Worm (Caenorhabditis elegans): ENCODE measurements around the gene mec-7.

The mec-7 gene

DNA sequence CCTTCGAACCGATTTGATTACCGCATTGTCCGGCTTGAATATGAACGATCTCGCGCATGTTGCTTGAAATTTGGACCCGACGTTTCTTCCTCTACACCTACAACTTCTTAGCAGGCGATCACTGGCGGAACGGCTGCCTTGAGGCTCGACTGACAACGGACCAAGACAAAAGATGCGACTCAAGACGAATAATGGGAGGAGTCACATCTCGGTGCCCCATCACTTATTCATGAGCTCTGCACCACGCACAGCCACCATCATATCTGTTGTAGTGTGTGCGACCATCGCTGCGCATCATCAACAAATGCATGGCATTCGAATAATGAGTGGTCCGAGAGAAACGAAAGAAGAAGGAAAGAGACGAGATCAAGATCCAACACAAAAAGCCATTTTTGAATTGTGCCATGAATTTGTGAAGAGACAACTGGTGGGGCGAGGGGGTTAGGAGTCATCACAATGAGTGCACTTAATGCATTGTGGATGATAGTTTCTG, at the start of gene mec-7:
mec-7 (minus strand) TSS at position 181 of the 493 bp plus-strand sequence.
- no peak for TF ChIP-seq unc-62 (GFP tag; optimal IDR thresholded peaks at IDR 0.05)

DNA sequence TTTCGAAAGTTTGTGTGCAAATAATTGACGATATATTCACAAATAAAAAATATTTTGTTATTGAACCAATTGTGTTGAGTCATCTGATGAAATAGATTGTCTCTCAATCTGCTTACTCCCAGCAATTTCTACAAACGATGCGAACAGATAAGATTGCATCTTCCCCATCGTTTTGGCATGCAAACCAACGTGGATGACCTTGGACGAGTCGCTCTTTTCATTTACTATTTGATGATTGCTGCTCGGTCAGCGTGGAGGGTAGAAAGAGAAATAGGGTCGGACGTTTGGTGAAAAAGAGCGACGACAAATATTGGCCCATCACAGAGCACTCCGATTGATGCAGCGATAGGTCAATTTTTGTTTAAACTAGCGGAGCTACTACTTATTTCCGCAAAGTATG, 49.2 kb upstream of the mec-7 start:
- no peak for TF ChIP-seq unc-62 (GFP tag; optimal IDR thresholded peaks at IDR 0.05)

DNA sequence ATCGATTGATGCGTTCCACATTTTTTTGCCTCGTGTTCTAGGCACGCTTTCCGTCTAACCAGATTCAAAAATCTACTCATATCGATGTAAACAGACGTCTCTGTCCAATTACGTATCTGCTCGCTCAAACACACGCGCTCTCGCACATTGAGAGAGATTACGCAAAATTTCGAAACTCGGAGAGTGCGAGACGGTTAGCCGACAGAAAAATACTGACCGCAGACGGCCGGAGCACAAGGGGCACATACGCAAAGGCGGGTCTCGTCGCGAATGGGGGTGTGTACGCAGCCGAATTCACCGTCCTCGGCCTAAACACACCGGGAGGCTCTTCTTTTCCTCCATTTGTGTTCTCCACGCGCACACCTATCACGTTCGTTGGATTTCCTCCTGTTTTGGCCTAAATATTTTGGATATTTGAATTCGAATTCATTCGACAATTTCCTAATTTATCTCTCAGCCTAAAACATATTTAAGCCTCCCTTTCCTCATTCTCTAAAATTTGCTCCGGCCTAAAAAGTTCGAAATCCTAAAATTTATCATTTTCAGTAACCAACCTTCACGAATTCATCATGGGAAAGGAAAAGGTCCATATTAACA, 46.7 kb upstream of the mec-7 start, which contains the start of gene eef-1A.2:
eef-1A.2 (plus strand) TSS at position 547 of the 597 bp plus-strand sequence.
- no peak for TF ChIP-seq unc-62 (GFP tag; optimal IDR thresholded peaks at IDR 0.05)

DNA sequence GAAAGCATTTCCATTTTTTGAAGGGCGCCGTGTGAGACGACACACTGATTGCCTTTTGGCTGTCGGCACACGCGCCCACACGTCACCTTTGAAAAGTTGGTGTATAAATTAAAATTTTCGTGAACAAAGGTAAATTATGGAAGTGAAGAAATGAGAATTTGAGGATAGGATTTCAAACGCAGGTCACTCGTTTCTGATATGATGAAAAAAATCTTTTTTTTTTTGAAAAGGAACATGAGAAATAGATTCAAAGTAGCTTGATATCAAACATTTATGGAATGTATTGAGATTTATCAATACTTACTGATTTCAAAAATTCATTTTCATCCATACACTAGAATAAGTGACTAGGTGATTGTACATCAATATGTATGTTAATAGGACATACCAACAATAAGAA, 41.1 kb upstream of the mec-7 start:
- TF ChIP-seq unc-62 (GFP tag; optimal IDR thresholded peaks at IDR 0.05): no peak

DNA sequence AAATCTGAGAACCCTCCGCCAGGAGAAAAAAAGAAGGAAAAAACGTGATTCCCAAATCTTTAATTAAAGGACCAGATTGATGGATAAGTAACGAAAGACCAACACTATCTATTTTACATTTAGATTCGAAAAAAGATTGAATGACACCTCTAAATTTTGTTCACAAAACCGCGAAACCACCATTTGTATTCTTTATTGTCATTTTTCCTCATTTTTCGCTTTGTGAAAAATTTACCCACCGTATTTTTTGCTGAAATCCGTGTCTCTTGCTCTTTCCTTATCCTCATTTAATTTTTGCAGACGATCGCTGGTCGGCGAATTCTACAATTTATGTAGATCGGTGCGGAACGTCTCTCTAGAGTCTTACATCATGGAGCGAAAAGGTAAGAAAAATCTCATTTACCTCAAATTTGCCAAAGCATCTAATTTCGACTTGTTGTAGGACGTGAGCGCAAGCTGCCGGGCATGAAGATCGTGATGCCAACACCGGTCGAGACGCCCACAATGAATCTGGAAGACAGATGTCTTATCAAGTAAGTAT, 40.0 kb upstream of the mec-7 start, which contains the start of the genes sek-1 and R03G5.6:
sek-1 (plus strand) TSS at position 301 of the 541 bp plus-strand sequence.
R03G5.6 (minus strand) TSS at position 491 of the 541 bp plus-strand sequence.
- TF ChIP-seq unc-62 (GFP tag; optimal IDR thresholded peaks at IDR 0.05): no peak

DNA sequence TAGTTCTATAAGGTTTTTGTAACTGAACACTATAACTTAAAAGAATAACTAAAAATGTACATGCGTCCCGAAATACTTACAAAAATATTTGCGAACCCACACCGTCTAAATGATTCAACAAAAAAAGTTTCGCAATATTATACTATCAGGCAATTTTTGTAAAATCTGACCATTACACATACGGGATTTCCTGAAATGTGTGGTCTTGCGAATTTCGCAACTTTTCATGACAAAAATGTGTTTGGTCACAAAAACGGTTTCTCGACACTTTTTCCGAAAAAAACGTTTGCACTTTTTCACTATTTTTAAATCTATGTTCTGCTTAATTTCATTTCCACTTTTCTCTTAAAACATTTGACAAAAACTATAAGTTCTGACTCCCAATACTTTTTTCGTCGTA, 38.7 kb upstream of the mec-7 start:
- TF ChIP-seq unc-62 (GFP tag; optimal IDR thresholded peaks at IDR 0.05): no peak

DNA sequence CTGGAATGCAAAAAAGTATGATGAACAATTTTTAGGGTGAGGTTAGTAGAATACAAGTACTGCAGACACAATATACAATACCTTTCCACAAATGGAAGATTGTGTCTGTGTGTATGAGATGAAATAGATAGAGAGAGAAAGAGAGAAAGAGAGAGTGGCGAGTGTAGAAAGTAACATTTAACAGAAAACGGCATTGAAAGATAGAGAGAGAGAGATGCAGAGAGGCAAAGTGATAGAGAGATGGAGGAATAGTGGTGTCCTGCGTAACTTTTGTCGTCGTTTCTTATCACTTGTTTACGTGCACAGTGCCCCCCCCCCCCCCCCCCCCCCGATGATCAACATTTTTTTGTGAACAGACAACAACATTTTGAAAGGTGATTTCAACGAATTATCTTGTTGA, 38.3 kb upstream of the mec-7 start:
- no peak for TF ChIP-seq unc-62 (GFP tag; optimal IDR thresholded peaks at IDR 0.05)

DNA sequence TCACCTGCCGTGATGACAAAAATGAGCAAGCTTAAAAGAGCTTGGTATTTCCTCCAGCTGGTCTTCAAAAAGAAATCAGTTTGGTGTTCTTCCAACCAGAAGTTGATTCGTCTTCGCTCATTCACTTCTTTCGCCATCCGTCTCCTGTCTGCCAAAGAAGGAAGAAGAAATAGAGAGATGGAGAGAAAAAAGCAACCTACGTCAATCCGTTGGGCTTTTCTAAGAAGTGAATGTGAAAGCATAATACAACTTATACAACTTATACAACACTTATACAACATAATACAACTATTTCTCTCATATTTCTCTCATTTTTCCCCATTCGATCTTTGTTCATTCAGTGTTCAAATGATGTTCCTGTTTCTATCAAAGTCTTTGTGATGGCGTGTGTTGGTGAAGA, 34.5 kb upstream of the mec-7 start:
- no peak for TF ChIP-seq unc-62 (GFP tag; optimal IDR thresholded peaks at IDR 0.05)

DNA sequence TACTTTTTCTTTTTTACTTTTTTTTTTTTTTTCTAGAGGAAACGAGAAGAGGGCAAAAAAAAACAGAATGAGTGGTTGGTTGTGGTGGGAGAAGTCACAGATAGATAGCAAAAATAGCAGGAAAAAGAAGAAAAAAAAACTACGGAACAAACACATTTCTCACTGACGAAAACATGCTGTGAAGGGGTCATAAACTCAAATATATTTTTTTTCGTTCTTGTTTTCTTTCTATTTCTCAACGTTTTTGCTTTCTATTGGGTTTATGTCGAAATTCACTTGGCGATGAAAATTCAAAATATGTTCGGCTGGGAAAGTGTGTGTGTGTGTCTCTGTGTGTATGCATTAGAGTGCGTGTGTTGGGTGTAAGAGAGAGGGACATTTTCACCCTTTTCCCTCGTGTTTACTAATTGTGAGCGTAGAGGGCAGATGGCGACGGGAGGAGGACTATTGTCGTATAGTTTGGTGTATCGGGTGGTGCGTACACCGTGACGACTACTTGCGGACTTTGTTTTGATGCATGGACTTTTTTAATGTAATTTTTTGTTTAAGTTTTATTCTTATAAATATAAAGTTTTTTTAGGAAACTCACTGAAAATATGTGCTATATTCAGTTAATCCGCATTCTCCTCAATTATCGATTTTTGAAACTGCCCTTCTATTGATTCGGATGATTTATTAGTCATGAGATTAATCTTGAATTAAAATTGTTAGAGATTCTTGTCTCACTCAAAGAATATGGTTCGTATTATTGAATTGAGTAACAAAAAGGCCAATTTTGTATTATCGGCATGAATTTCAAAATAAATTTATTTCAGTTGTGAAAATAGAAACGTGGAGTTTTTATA, 33.1 kb upstream of the mec-7 start:
- TF ChIP-seq unc-62 (GFP tag; optimal IDR thresholded peaks at IDR 0.05): no peak

DNA sequence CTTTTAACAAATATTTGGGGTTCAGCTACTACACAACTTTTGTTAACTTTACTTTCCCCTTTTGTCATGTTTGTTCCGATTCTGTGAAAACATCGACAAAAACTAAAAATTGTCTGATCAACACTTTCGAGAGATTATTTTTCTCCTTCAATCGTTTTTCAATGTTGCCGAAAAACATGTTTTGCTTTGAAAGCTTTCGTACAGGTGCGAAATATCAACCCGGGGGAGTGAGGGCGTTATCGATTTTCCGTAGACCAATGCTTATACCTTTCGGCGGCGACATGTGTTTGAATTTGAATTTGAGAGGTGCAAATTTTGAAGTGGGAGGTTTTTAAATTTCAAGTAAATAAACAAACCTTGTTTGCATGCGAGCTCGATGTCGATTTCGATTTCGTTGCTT, 31.9 kb upstream of the mec-7 start:
- TF ChIP-seq unc-62 (GFP tag; optimal IDR thresholded peaks at IDR 0.05): no peak

DNA sequence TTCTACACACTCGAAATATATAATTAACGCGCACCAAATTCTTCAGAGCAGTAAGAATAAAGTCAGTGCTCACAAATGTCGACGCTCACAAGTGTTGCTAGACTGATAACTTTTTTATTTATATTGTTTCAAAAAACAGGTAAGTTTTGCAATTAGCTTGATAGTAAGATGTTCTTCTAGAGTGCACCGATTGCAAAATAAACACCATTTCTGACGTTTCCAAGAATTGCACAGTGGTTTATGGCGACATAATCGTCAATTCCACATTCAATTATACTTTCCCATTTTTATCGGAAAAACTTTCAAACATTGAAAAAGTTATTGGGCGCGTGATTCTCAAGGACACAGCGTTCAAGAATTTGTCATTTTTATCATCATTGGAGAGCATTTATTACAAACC, 23.9 kb upstream of the mec-7 start:
- TF ChIP-seq unc-62 (GFP tag; optimal IDR thresholded peaks at IDR 0.05): no peak

DNA sequence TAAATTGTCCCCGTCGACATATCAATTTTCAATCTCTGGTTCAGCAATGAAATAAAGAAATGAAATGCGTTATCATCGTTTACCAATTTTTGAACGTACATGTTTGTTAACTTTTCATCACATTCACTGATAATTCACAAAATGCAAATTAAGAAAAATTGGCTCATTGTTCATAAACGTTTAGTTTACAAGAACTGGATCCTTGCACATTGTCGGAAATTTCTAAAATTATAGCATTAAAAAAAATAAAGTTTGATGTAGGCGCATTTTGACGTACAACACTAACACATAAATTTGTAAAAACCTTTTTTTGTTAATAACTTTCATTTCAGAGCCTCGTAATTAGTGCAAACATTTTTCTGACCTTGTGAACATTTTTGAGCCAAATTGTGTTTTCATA, 23.2 kb upstream of the mec-7 start, which contains the start of gene gpx-7:
gpx-7 (minus strand) TSS at position 101 of the 400 bp plus-strand sequence.
- no peak for TF ChIP-seq unc-62 (GFP tag; optimal IDR thresholded peaks at IDR 0.05)

DNA sequence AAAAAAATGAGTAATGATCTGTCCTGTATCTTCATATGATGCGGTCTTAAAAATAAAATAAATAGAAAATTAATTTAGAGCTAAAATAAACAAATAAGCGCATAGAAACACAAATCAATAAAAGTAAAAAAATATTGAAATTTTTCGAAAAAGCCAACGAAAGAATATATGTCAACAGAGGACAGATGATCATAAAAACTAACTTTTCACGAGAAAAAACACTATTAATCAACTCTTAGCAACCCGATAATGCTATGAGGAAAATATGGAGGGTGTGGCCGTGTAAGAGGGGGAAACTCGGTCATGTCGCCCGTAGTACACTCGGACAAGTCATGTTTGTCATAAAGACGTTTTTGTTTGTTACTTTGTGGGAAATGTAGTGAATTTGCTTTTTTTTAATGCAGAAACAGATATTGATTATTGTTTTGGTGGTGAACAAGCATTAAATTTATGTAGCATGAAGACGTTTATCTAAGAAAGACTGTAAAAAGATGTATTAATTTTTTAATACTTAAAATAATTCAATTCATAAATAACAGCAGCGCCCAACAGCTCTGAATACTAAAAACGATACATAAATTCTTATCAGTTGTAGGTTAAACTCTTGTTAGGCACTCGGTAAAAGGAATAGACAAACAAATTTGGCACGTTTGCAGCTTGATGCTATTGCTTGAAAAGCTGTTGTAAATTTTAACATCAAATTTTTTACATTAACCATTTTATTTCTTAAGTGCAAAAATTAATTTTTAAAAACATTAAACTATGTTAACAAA, 21.9 kb upstream of the mec-7 start, which contains the start of gene adm-4:
adm-4 (minus strand) TSS at position 51 of the 773 bp plus-strand sequence.
- no peak for TF ChIP-seq unc-62 (GFP tag; optimal IDR thresholded peaks at IDR 0.05)

DNA sequence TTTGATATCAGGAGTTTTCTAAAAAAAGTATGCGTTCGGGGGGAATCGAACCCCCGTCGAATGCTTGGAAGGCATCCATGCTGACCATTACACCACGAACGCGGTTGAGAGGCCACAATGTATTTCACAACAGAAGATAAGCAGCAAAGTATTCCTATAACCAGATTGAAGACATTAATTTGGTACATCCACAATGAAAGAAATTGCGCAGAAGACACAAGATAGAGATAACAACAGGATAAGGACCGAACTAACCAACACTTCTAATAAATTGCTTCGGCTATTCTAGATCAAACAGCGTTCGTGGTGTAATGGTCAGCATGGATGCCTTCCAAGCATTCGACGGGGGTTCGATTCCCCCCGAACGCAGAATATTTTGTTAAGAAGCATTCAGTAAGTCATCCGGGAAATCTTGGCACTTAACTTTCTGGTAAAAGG, 17.8 kb upstream of the mec-7 start:
- no peak for TF ChIP-seq unc-62 (GFP tag; optimal IDR thresholded peaks at IDR 0.05)

DNA sequence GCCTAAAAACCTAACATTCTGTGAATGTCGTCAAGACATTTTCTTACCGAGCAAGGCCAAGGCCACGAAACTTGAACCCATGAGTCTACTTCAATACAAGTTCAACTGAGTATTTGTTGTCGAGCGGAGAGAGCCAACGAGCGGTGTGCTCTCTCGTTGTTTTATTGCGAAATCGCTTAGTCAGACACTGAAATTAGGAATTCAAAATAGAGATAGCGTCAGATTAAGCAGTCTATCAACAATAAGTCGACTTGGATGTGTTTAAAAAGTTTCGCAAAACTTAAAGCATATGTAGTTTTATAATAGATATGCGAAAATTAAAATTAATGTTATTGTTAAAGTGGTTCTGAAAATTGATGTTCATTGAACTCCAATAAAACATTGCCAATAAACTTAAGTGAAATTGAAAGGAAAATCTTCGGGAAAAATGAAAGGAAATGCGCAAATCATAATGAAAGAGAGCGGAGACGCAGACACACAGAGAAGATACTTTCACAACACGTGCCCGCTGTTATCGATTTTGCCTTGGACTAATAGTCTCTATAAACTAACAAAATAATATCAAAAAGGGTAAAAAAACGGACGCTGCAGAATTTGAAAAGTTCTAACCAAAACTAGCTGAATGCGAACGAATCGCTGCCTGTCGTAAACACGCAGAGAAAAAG, 17.0 kb upstream of the mec-7 start, which contains the start of gene ZK154.6:
ZK154.6 (minus strand) TSS at position 187 of the 665 bp plus-strand sequence.
- no peak for TF ChIP-seq unc-62 (GFP tag; optimal IDR thresholded peaks at IDR 0.05)
